Fruit fly (Drosophila melanogaster): ENCODE measurements around the gene CG42747.

CG42747 gene

DNA sequence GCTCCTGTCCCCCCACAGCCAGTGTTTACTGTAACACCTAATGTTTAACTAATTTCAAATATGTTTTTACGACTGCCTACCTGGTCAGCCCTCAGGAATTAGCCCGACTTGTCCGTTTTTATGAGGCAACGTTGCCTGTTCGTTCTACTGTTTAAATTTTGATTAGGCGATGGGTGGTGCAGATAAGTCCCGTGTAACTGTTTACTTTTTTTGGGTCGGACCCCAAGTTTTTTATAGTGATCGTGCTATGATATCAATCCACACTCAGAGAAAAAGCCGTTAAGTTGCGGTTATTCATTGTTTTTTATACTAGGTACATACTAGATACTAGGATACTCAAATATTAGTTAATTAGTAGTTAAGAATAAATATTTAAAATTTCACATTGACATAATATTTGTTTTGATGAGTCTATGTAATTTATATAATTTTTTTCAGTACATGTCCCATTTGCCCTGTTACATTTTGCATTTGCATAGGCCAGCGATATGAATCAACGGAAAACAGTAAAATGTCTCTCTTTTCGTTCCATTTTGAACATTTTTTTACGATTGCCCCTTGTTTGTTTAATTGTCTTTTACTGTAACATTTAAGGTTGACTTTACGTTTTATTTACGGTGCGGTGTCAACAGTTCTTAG is 67.4 kb downstream of the CG42747 start (continued):
- TF ChIP-seq psq (GFP tag; optimal IDR thresholded peaks at IDR 0.05) (peak; percentile 48), nerfin-2 (GFP tag; IDR thresholded peaks at IDR 0.05; ENCODE audit: partially characterized antibody) (no peak), CG7357 (GFP tag; IDR thresholded peaks at IDR 0.05) (no peak), Fer1 (GFP tag; optimal IDR thresholded peaks at IDR 0.05) (no peak), tx (GFP tag; optimal IDR thresholded peaks at IDR 0.05) (no peak), CG11456 (GFP tag; IDR thresholded peaks at IDR 0.05) (no peak), CG3995 (GFP tag; optimal IDR thresholded peaks at IDR 0.05) (no peak), CG7271 (tag; optimal IDR thresholded peaks at IDR 0.05) (peak; percentile 34), ssp (GFP tag; IDR thresholded peaks at IDR 0.05) (peak; percentile 57), Scr (GFP tag; IDR thresholded peaks at IDR 0.05; ENCODE audit: partially characterized antibody) (no peak), Dfd (GFP tag; optimal IDR thresholded peaks at IDR 0.05) (no peak), Adf1 (GFP tag; IDR thresholded peaks at IDR 0.05) (no peak), ash1 (GFP tag; optimal IDR thresholded peaks at IDR 0.05) (no peak), CG9932 (GFP tag; IDR thresholded peaks at IDR 0.05) (no peak), CG4404 (GFP tag; IDR thresholded peaks at IDR 0.05) (no peak; the same call in 1 of the 2 replicates), fd3F (GFP tag; optimal IDR thresholded peaks at IDR 0.05) (no peak), sqz (GFP tag; optimal IDR thresholded peaks at IDR 0.05) (peak; percentile 92), CG10543 (GFP tag; optimal IDR thresholded peaks at IDR 0.05) (no peak), ab (GFP tag; optimal IDR thresholded peaks at IDR 0.05) (no peak), D19B (GFP tag; optimal IDR thresholded peaks at IDR 0.05) (peak; percentile 10), CG4617 (GFP tag; optimal IDR thresholded peaks at IDR 0.05; ENCODE audit: borderline replicate concordance) (peak; percentile 26), jumu (GFP tag; optimal IDR thresholded peaks at IDR 0.05) (no peak), CG12155 (GFP tag; optimal IDR thresholded peaks at IDR 0.05) (peak; percentile 43), rib (GFP tag; IDR thresholded peaks at IDR 0.05) (no peak), CG7372 (GFP tag; IDR thresholded peaks at IDR 0.05) (no peak), CG1529 (GFP tag; optimal IDR thresholded peaks at IDR 0.05) (peak; percentile 64), CG5245 (GFP tag; optimal IDR thresholded peaks at IDR 0.05) (peak; percentile 27), Mrtf (GFP tag; IDR thresholded peaks at IDR 0.05) (no peak), CG1603 (tag; optimal IDR thresholded peaks at IDR 0.05) (peak; percentile 57), D (optimal IDR thresholded peaks at IDR 0.05) (no peak), D (GFP tag; optimal IDR thresholded peaks at IDR 0.05) (peak; percentile 57), ftz-f1 (GFP tag; optimal IDR thresholded peaks at IDR 0.05) (no peak), CG8290 (GFP tag; optimal IDR thresholded peaks at IDR 0.05) (peak; percentile 33), CG8290 (tag; optimal IDR thresholded peaks at IDR 0.05) (peak in 1 of 2 experiments; percentile 34), Ets65A (GFP tag) (peak; percentile 55), jigr1 (GFP tag; IDR thresholded peaks at IDR 0.05) (0 out of 3 replicates have a peak, but pooled peaks have one; percentile 23), E2f2 (GFP tag; IDR thresholded peaks at IDR 0.05) (peak; percentile 42; the same call in 1 of the 2 replicates), CG12391 (tag; optimal IDR thresholded peaks at IDR 0.05) (peak; percentile 86), abd-A (tag; optimal IDR thresholded peaks at IDR 0.05) (no peak), CrebB (tag; optimal IDR thresholded peaks at IDR 0.05) (peak; percentile 15), CG7963 (GFP tag; IDR thresholded peaks at IDR 0.05; ENCODE audit: partially characterized antibody) (no peak), prd (optimal IDR thresholded peaks at IDR 0.05) (no peak), prd (GFP tag; IDR thresholded peaks at IDR 0.05) (peak; percentile 84), CG15601 (tag; optimal IDR thresholded peaks at IDR 0.05) (peak; percentile 81), CG10321 (GFP tag; IDR thresholded peaks at IDR 0.05) (no peak), dmrt99B (tag; optimal IDR thresholded peaks at IDR 0.05) (peak; percentile 73), gce (GFP tag; IDR thresholded peaks at IDR 0.05) (no peak), CG10274 (GFP tag; optimal IDR thresholded peaks at IDR 0.05) (no peak), CG1647 (GFP tag; optimal IDR thresholded peaks at IDR 0.05) (no peak), mirr (GFP tag; optimal IDR thresholded peaks at IDR 0.05) (no peak), klu (GFP tag; IDR thresholded peaks at IDR 0.05) (peak; percentile 13; the same call in 1 of the 2 replicates), CG4820 (GFP tag; optimal IDR thresholded peaks at IDR 0.05) (peak; percentile 24)
